Fruit fly (Drosophila melanogaster) whole organism, wandering third instar larva: ENCODE data around the gene CG9853.

Experiments
- Hnf4 ChIP-seq: fragments of 200-800 bp; sonication (Bioruptor generic); optimal IDR thresholded peaks from 2 replicates; lab custom pipeline; 2016; ENCODE audit warnings: missing biosample characterization, mild to moderate bottlenecking, missing genetic modification characterization
- Mio ChIP-seq: sonication (Bioruptor generic); optimal IDR thresholded peaks from 2 replicates; lab custom pipeline; 2016; ENCODE audit warnings: missing biosample characterization, missing genetic modification characterization
- Vsx2 ChIP-seq: fragments of 200-300, 225-300 bp; sonication (Bioruptor generic); optimal IDR thresholded peaks from 2 replicates; lab custom pipeline; 2018; ENCODE audit warnings: missing biosample characterization, missing genetic modification characterization; ENCODE audit not compliant: partially characterized antibody
- dsf ChIP-seq: sonication (Bioruptor generic); optimal IDR thresholded peaks from 2 replicates; lab custom pipeline; 2016; ENCODE audit warnings: missing biosample characterization, missing genetic modification characterization, borderline replicate concordance
- fru ChIP-seq: fragments of 200-800 bp; sonication (Bioruptor generic); optimal IDR thresholded peaks from 3 replicates; lab custom pipeline; 2016; ENCODE audit warnings: missing biosample characterization, mild to moderate bottlenecking, missing genetic modification characterization
- psq ChIP-seq: fragments of 200-800 bp; sonication (Bioruptor generic); optimal IDR thresholded peaks from 3 replicates; lab custom pipeline; 2017; ENCODE audit warnings: missing biosample characterization, mild to moderate bottlenecking, missing genetic modification characterization, moderate library complexity
- usp ChIP-seq: fragments of >200 bp; optimal IDR thresholded peaks from 2 replicates; lab custom pipeline; 2017; ENCODE audit warnings: missing biosample characterization, missing genetic modification characterization
- woc ChIP-seq: sonication (Bioruptor generic); optimal IDR thresholded peaks from 2 replicates; lab custom pipeline; 2016; ENCODE audit warnings: missing biosample characterization, mild to moderate bottlenecking, missing genetic modification characterization

DNA sequence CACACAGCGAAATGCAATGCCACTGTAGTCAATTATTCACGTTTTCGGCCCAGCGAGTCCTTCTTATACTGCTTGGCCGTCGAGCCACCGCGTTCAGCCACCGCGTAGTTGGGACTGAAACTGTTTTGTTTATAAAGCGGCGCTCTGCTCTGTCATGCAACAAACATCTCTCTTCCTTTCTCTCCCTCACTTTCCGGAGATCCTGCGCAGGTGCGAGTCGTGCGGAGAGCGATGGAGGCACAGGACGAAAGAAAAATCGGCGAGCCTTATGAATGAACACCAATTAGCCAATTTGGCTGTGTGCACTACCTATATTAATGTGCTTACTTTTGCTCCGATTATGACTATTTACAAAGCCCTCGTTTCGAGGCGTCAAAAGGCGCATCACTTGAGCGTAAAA, 17.7 kb upstream of the CG9853 start, which contains the start of gene CG32944:
- TF ChIP-seq usp (GFP tag; lab: Kevin White, UChicago) (no peak), fru (GFP tag; lab: Kevin White, UChicago) (no peak), Mio (GFP tag; lab: Kevin White, UChicago) (no peak), woc (GFP tag; lab: Kevin White, UChicago) (no peak), psq (GFP tag; lab: Kevin White, UChicago) (no peak), Vsx2 (GFP tag; lab: Kevin White, UChicago) (peak; percentile 58), dsf (GFP tag; lab: Kevin White, UChicago) (no peak), Hnf4 (GFP tag; lab: Kevin White, UChicago) (no peak)
